Worm (Caenorhabditis elegans) whole organism, L1 larva: Measurements from ENCODE around the gene rpb-8.

Experiments used
- aha-1 ChIP-seq: fragments of 150-350 bp; optimal IDR thresholded peaks from 2 replicates; lab custom pipeline; 2014; ENCODE audit warnings: missing biosample characterization, missing genetic modification characterization
- aly-2 ChIP-seq: fragments of 150-350 bp; optimal IDR thresholded peaks from 2 replicates; lab custom pipeline; 2014; ENCODE audit warnings: missing biosample characterization, missing genetic modification characterization
- ceh-82 ChIP-seq, 3 experiments: fragments of 150-350 bp in 1 of 3; sonication (generic microtip) in 2 of 3; optimal IDR thresholded peaks; 2 replicates each; lab custom pipeline; 2014 to 2017; ENCODE audit warnings: missing biosample characterization in 3 of 3, missing genetic modification characterization in 3 of 3
- lin-39 ChIP-seq: fragments of 150-350 bp; optimal IDR thresholded peaks from 2 replicates; lab custom pipeline; 2014; ENCODE audit warnings: missing biosample characterization, missing genetic modification reagents, missing genetic modification characterization
- nhr-76 ChIP-seq: sonication (generic microtip); optimal IDR thresholded peaks from 2 replicates; lab custom pipeline; 2017; ENCODE audit warnings: missing biosample characterization, missing genetic modification characterization
- pqm-1 ChIP-seq: sonication (generic microtip); optimal IDR thresholded peaks from 3 replicates; lab custom pipeline; 2017; ENCODE audit warnings: missing biosample characterization, missing genetic modification characterization
- unc-130 ChIP-seq: fragments of 150-350 bp; optimal IDR thresholded peaks from 2 replicates; lab custom pipeline; 2017; ENCODE audit warnings: missing biosample characterization, missing genetic modification characterization, inconsistent platforms
- unc-62 ChIP-seq: fragments of 150-350 bp; optimal IDR thresholded peaks from 2 replicates; lab custom pipeline; 2014; ENCODE audit warnings: missing biosample characterization, missing genetic modification reagents, missing genetic modification characterization
- unc-86 ChIP-seq: sonication (generic microtip); optimal IDR thresholded peaks from 2 replicates; lab custom pipeline; 2016; ENCODE audit warnings: missing genetic modification characterization, missing compliant biosample characterization

DNA sequence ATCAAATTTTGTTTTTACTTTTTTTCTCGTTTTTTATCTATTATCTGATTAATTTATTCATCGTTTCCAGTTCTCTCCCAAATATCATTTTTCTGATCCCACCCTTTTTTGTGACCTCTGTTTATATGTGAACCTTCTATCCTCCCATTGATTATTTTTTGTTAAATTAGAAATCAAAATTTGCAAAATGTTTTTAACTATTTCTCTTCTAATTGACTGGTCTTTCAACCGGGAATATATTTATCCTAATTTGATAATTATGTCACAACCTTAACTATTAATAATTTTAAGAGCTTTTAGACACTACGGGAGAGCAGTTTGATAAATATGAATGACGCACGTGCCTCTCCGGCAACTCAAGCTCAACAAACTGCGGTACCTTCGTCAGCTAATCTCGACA is 26.4 kb upstream of the rpb-8 start, which contains the start of gene ntl-9:
- no peak for TF ChIP-seq aha-1 (tag; lab: Kevin White, UChicago)
- TF ChIP-seq unc-62 (GFP tag; lab: Kevin White, UChicago), result no peak
- TF ChIP-seq pqm-1 (tag; lab: Kevin White, UChicago), result no peak
- no peak for TF ChIP-seq lin-39 (tag; lab: Kevin White, UChicago)
- no peak for TF ChIP-seq nhr-76 (tag; lab: Kevin White, UChicago)
- TF ChIP-seq unc-130 (tag; lab: Kevin White, UChicago), result no peak
- no peak for TF ChIP-seq aly-2 (tag; lab: Kevin White, UChicago)
- no peak for TF ChIP-seq unc-86 (tag; lab: Kevin White, UChicago)
- TF ChIP-seq ceh-82 (tag; optimal IDR thresholded peaks at IDR 0.05; lab: Kevin White, UChicago), result no peak
